Worm (Caenorhabditis elegans): ENCODE measurements around the gene F55G11.6.

F55G11.6 gene

ce11 chrIV:12991629-12992028 lies 33.8 kb downstream of the F55G11.6 start, which contains the start of gene K10D11.5 (continued):
- TF ChIP-seq lsy-2 (tag; optimal IDR thresholded peaks at IDR 0.05) (no peak), mes-2 (tag; optimal IDR thresholded peaks at IDR 0.05; ENCODE audit: poor library complexity, severe bottlenecking) (no peak), php-3 (GFP tag; IDR thresholded peaks at IDR 0.05) (peak; percentile 56; the same call in 1 of the 2 replicates), ztf-7 (tag; optimal IDR thresholded peaks at IDR 0.05) (no peak), F44E2.7 (GFP tag; IDR thresholded peaks at IDR 0.05) (no peak), attf-4 (tag; optimal IDR thresholded peaks at IDR 0.05) (no peak), nhr-237 (tag; optimal IDR thresholded peaks at IDR 0.05) (no peak), lin-39 (tag; optimal IDR thresholded peaks at IDR 0.05) (no peak), ceh-82 (tag; optimal IDR thresholded peaks at IDR 0.05) (no peak), tag-97 (GFP tag; IDR thresholded peaks at IDR 0.05) (no peak), ceh-28 (tag; optimal IDR thresholded peaks at IDR 0.05) (no peak), nhr-77 (tag; optimal IDR thresholded peaks at IDR 0.05) (peak; percentile 31), snpc-1.2 (GFP tag; IDR thresholded peaks at IDR 0.05) (no peak), jun-1 (tag; optimal IDR thresholded peaks at IDR 0.05) (no peak), cey-2 (tag; optimal IDR thresholded peaks at IDR 0.05; ENCODE audit: borderline replicate concordance, insufficient read depth) (no peak), dmd-6 (GFP tag; IDR thresholded peaks at IDR 0.05) (peak; percentile 78; the same call in 1 of the 2 replicates), zip-2 (tag; optimal IDR thresholded peaks at IDR 0.05) (no peak), Y5F2A.4 (GFP tag; optimal IDR thresholded peaks at IDR 0.05) (no peak), daf-8 (GFP tag; IDR thresholded peaks at IDR 0.05) (no peak), lin-1 (GFP tag; IDR thresholded peaks at IDR 0.05) (no peak), mxl-2 (GFP tag; conservative IDR thresholded peaks at IDR 0.05) (no peak), ama-1 (optimal IDR thresholded peaks at IDR 0.05) (no peak), ceh-32 (tag; optimal IDR thresholded peaks at IDR 0.05; ENCODE audit: poor library complexity) (no peak), lir-3 (tag; optimal IDR thresholded peaks at IDR 0.05) (no peak), ceh-20 (GFP tag; IDR thresholded peaks at IDR 0.05) (no peak), ces-1 (GFP tag; optimal IDR thresholded peaks at IDR 0.05) (no peak), ctbp-1 (GFP tag; IDR thresholded peaks at IDR 0.05) (no peak), dpl-1 (GFP tag; optimal IDR thresholded peaks at IDR 0.05) (no peak), sdz-12 (GFP tag; optimal IDR thresholded peaks at IDR 0.05) (no peak), mdl-1 (tag; optimal IDR thresholded peaks at IDR 0.05) (no peak), F49E8.2 (tag; optimal IDR thresholded peaks at IDR 0.05; ENCODE audit: borderline replicate concordance) (no peak), lin-15B (tag; optimal IDR thresholded peaks at IDR 0.05) (no peak), nhr-76 (tag; optimal IDR thresholded peaks at IDR 0.05) (no peak), Y48G9A.11 (GFP tag; IDR thresholded peaks at IDR 0.05) (no peak), T26A8.4 (GFP tag; IDR thresholded peaks at IDR 0.05) (no peak), gei-8 (GFP tag; optimal IDR thresholded peaks at IDR 0.05) (no peak), hlh-30 (tag; optimal IDR thresholded peaks at IDR 0.05; ENCODE audit: insufficient read depth) (no peak), dmd-8 (GFP tag; IDR thresholded peaks at IDR 0.05) (no peak), lin-29 (GFP tag; IDR thresholded peaks at IDR 0.05) (no peak), duxl-1 (tag; optimal IDR thresholded peaks at IDR 0.05; ENCODE audit: poor library complexity) (no peak), pqm-1 (tag; optimal IDR thresholded peaks at IDR 0.05) (peak; percentile 68), tra-1 (GFP tag; IDR thresholded peaks at IDR 0.05) (no peak)

- TF ChIP-seq hif-1 (tag; optimal IDR thresholded peaks at IDR 0.05) (no peak), daf-19 (GFP tag; conservative IDR thresholded peaks at IDR 0.05) (no peak), arid-1 (GFP tag; conservative IDR thresholded peaks at IDR 0.05) (no peak), Y48G9A.11 (GFP tag; IDR thresholded peaks at IDR 0.05) (no peak), R02D3.7 (tag; optimal IDR thresholded peaks at IDR 0.05) (no peak), unc-62 (GFP tag; optimal IDR thresholded peaks at IDR 0.05 in 1 of 2) (no peak), unc-62 (tag; optimal IDR thresholded peaks at IDR 0.05) (no peak), nhr-48 (tag; optimal IDR thresholded peaks at IDR 0.05) (no peak), tag-97 (GFP tag; IDR thresholded peaks at IDR 0.05) (no peak), jun-1 (tag; optimal IDR thresholded peaks at IDR 0.05) (no peak), mes-2 (tag; optimal IDR thresholded peaks at IDR 0.05; ENCODE audit: poor library complexity, severe bottlenecking) (no peak), zip-2 (tag; optimal IDR thresholded peaks at IDR 0.05) (no peak), unc-39 (tag; optimal IDR thresholded peaks at IDR 0.05) (no peak), ceh-44 (GFP tag; IDR thresholded peaks at IDR 0.05) (no peak), ama-1 (optimal IDR thresholded peaks at IDR 0.05) (no peak), ceh-28 (tag; optimal IDR thresholded peaks at IDR 0.05) (no peak), dmd-6 (GFP tag; IDR thresholded peaks at IDR 0.05) (no peak), egl-43 (GFP tag; IDR thresholded peaks at IDR 0.05) (no peak)
These were observed 36.5 kb downstream of the F55G11.6 start, which contains the start of gene K10D11.4 for ce11 chrIV:12994376-12994775. K10D11.4 (minus strand) TSS chrIV:12994476.

Measured in whole organism, L4 larva.